Fruit fly (Drosophila melanogaster) whole organism: Measurements from ENCODE around the gene beat-IIb.

Experiments used
- CG8478 ChIP-seq: fragments of >200 bp; optimal IDR thresholded peaks from 2 replicates; lab custom pipeline; 2018; ENCODE audit warnings: inconsistent platforms
- Dll ChIP-seq: fragments of >200 bp; optimal IDR thresholded peaks from 2 replicates; lab custom pipeline; 2017
- EcR ChIP-seq, 2 experiments: fragments of >200 bp; optimal IDR thresholded peaks; 2 replicates each; lab custom pipeline; 2017; ENCODE audit warnings: missing biosample characterization in 2 of 2, missing genetic modification characterization in 2 of 2, missing genetic modification reagents in 2 of 2
- pan ChIP-seq: fragments of >200 bp; optimal IDR thresholded peaks from 2 replicates; lab custom pipeline; 2017
- psq ChIP-seq: fragments of >200 bp; optimal IDR thresholded peaks from 2 replicates; lab custom pipeline; 2017
- usp ChIP-seq: fragments of >200 bp; optimal IDR thresholded peaks from 2 replicates; lab custom pipeline; 2017; ENCODE audit warnings: missing biosample characterization, missing genetic modification characterization, mixed read lengths

Gene beat-IIb

DNA sequence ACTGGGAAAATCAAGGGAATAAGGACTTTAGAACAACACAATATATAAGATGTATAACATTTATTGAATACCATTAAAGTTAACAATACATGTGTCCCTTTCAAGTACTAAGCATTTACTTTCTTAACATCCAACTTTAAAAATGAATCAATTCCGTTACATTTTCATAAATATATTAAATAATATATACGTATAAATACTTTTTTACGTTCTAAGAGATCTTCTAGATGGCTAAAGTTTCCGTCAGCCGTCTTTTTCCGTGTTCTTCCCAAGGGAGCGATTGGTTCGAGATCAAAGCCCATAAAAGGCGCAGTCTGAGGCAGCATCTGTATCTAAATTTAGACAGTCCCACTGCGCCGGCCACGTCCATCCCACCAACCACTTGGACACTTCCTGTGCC lies 58.1 kb downstream of the beat-IIb start:
- no peak for TF ChIP-seq EcR (GFP tag; optimal IDR thresholded peaks at IDR 0.05; lab: Kevin White, UChicago)
- no peak for TF ChIP-seq CG8478
- TF ChIP-seq usp (GFP tag; lab: Kevin White, UChicago) = no peak

DNA sequence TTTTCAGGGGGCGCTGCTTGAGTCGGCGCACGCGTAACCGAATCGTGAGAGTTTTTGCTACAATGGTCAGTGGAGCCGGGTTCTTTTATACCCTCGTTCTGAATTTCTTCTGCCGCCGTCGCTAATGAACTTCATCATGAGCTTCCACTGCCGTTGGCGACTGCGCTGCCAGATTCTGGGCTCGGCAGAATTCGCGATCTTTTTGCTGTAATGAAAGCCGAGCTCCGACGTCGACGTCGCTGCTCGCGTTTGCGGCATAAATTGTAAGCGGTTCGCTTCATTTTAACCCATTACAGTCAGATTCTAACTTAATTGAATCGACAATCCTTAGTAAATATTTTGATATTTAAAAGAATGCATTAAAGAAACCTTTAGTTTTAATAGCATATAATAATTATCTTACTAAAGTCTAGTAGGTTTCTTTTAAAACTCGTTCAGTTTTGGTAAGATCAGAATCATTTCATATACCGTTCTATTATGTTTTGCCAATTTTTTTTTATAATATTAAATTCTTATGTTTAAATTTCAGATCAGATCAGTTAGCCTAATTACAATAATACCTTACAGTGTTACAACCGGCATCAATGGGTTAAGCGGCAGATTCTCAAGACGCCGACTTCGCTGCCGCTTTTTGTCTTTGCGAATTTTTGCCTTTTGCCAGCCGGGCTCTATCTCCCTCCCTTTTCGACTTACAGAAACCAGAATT lies 62.6 kb downstream of the beat-IIb start, which contains the start of gene Mur89F:
Gene Mur89F, minus strand, starts transcription at position 51 of the 706 bp plus-strand sequence.
- no peak for TF ChIP-seq psq (lab: Kevin White, UChicago)
- no peak for TF ChIP-seq usp (GFP tag; lab: Kevin White, UChicago)
- no peak for TF ChIP-seq pan (lab: Kevin White, UChicago)
- TF ChIP-seq EcR (GFP tag; optimal IDR thresholded peaks at IDR 0.05; lab: Kevin White, UChicago) = no peak
- no peak for TF ChIP-seq Dll (lab: Kevin White, UChicago)
- TF ChIP-seq CG8478 = no peak

DNA sequence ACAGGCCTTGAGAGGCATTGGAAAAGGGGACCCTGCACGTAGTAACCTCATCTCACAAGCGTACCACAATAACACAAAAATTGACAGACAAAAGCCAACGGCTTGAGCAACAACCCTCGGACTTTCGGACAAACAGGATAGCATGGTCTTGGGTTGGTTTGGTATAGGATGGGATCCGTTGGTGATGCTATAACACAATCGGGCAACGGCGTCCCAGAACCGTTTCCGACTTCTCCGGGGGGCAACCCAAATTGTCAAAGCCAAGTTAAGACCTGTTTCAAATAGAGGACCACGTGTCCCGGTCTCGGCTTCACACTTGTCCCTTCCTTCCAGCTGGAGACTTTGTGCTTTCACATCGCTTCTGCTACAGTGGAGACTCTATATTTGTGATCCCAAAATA lies 67.2 kb downstream of the beat-IIb start:
- TF ChIP-seq EcR (GFP tag; optimal IDR thresholded peaks at IDR 0.05; lab: Kevin White, UChicago) (no peak), pan (lab: Kevin White, UChicago) (no peak), usp (GFP tag; lab: Kevin White, UChicago) (no peak)

DNA sequence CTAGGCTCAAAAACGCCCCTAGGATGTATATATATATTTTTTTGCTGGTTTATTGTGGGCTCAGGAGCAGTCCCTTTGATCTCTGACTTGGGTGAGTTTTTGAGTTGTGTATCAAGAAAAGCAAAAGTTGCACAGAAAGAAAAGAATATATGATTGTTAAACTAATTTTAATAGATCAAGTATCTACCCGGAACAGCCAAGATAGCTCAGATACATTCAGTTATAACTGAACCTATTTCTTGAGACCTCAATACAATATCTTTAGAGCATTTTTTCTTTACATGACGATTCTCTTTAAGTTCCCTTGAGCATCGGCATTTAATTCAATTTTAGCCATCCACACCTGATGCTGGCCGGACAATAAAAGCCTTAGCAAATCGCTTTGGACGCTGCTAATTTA lies 71.2 kb downstream of the beat-IIb start:
- TF ChIP-seq usp (GFP tag; lab: Kevin White, UChicago) (no peak), psq (lab: Kevin White, UChicago) (no peak), Dll (lab: Kevin White, UChicago) (no peak), pan (lab: Kevin White, UChicago) (no peak), CG8478 (no peak), EcR (GFP tag; optimal IDR thresholded peaks at IDR 0.05; lab: Kevin White, UChicago) (no peak)

DNA sequence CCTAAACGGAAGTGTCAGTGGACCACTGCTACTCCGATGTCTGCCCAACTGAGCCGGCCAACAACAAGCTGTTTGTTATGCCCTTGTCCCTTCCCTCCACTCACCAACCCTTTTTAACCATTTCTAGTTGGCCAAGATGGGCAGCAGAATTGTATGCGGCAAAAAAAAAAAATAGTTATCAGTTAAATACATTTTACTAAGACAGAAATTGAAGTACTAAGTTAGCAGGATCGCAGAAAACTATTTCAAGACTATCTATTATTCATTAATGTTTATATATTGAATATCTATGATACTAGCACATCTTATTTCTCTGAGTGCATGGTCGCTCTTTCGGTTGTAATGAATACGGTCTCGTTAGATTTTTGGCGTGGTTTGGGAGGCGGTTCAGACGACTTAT lies 72.8 kb downstream of the beat-IIb start:
- TF ChIP-seq EcR (GFP tag; optimal IDR thresholded peaks at IDR 0.05; lab: Kevin White, UChicago) = no peak
- no peak for TF ChIP-seq pan (lab: Kevin White, UChicago)
- TF ChIP-seq psq (lab: Kevin White, UChicago) = no peak
- no peak for TF ChIP-seq usp (GFP tag; lab: Kevin White, UChicago)
- no peak for TF ChIP-seq Dll (lab: Kevin White, UChicago)
- TF ChIP-seq CG8478 = no peak
